Worm (Caenorhabditis elegans) whole organism, L1 larva: ENCODE data around the gene aqp-8.

Experiments
- ceh-63 ChIP-seq: fragments of 200-800 bp; sonication (Bioruptor generic); optimal IDR thresholded peaks from 2 replicates; lab custom pipeline; 2018; ENCODE audit warnings: mild to moderate bottlenecking, missing genetic modification characterization, missing compliant biosample characterization
- egl-27 ChIP-seq, 2 experiments: fragments of 150-350 bp in 1 of 2; sonication (generic microtip); optimal IDR thresholded peaks; 3 replicates each; lab custom pipeline; 2017 to 2018; ENCODE audit warnings: missing biosample characterization in 2 of 2, missing genetic modification characterization in 2 of 2, missing genetic modification reagents in 2 of 2
- fkh-10 ChIP-seq: sonication (generic microtip); optimal IDR thresholded peaks from 2 replicates; lab custom pipeline; 2017; ENCODE audit warnings: missing biosample characterization, missing genetic modification reagents, missing genetic modification characterization
- isw-1 ChIP-seq: fragments of 200-800 bp; sonication (Bioruptor generic); IDR thresholded peaks from 2 replicates; pipeline ENCODE4 v1.3.6; 2022; ENCODE audit warnings: missing genetic modification characterization, missing compliant biosample characterization
- lin-13 ChIP-seq: fragments of 150-350 bp; optimal IDR thresholded peaks from 2 replicates; lab custom pipeline; 2014; ENCODE audit warnings: missing biosample characterization, missing genetic modification reagents, missing genetic modification characterization
- mef-2 ChIP-seq: fragments of 150-350 bp; optimal IDR thresholded peaks from 2 replicates; lab custom pipeline; 2014; ENCODE audit warnings: missing biosample characterization, missing genetic modification characterization
- nhr-11 ChIP-seq: fragments of 150-350 bp; optimal IDR thresholded peaks from 2 replicates; lab custom pipeline; 2014; ENCODE audit warnings: missing biosample characterization, missing genetic modification characterization
- nhr-12 ChIP-seq: sonication (generic microtip); optimal IDR thresholded peaks from 2 replicates; lab custom pipeline; 2017; ENCODE audit warnings: missing biosample characterization, missing genetic modification characterization
- nhr-19 ChIP-seq: fragments of 200-800 bp; sonication (Bioruptor generic); conservative IDR thresholded peaks from 2 replicates; pipeline ENCODE4 v1.3.6; 2022; ENCODE audit warnings: missing genetic modification characterization, missing compliant biosample characterization
- nhr-237 ChIP-seq: fragments of 150-350 bp; optimal IDR thresholded peaks from 2 replicates; lab custom pipeline; 2014; ENCODE audit warnings: missing biosample characterization, missing genetic modification characterization
- nhr-90 ChIP-seq: sonication (generic microtip); optimal IDR thresholded peaks from 2 replicates; lab custom pipeline; 2016; ENCODE audit warnings: mild to moderate bottlenecking, missing genetic modification characterization, missing compliant biosample characterization; ENCODE audit not compliant: poor library complexity
- pag-3 ChIP-seq: sonication (generic microtip); optimal IDR thresholded peaks from 2 replicates; lab custom pipeline; 2017; ENCODE audit warnings: missing genetic modification characterization, mild to moderate bottlenecking, missing compliant biosample characterization, antibody characterized with exemption, borderline replicate concordance; ENCODE audit not compliant: insufficient read depth
- pax-3 ChIP-seq: fragments of 200-800 bp; sonication (Bioruptor generic); optimal IDR thresholded peaks from 2 replicates; lab custom pipeline; 2018; ENCODE audit warnings: mild to moderate bottlenecking, missing genetic modification characterization, moderate library complexity, missing compliant biosample characterization
- snpc-4 ChIP-seq: fragments of 150-350 bp; optimal IDR thresholded peaks from 2 replicates; lab custom pipeline; 2014; ENCODE audit warnings: missing biosample characterization, missing genetic modification characterization

DNA sequence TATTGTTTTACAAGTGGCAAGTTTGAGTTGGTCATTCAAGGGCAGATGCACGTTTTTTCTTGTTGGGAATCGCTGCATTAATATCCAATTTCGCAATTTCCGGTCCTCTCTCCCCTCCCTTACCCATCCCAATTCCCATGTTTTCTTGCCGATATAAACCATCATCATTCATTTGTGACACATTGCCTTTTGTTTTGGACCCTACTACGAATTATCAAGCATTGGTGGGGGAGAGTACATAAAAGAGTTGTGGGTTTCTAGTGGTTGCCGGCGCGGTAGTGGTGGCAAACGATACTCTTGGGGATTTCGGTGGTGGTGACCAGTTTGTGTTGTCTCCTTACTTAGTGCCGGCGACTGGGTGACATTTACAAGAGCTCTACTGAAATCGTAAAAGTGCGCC, 37.5 kb upstream of the aqp-8 start:
- no peak for TF ChIP-seq nhr-11 (tag; lab: Kevin White, UChicago)
- TF ChIP-seq pax-3, result no peak
- TF ChIP-seq nhr-237 (tag; lab: Kevin White, UChicago), result no peak
- TF ChIP-seq ceh-63 (GFP tag; lab: Kevin White, UChicago), result no peak
- TF ChIP-seq nhr-12, result no peak
- TF ChIP-seq egl-27 (tag; optimal IDR thresholded peaks at IDR 0.05; lab: Kevin White, UChicago), result no peak
- no peak for TF ChIP-seq fkh-10 (GFP tag; lab: Kevin White, UChicago)
- no peak for TF ChIP-seq mef-2 (tag; lab: Kevin White, UChicago)
- no peak for TF ChIP-seq snpc-4 (tag; lab: Kevin White, UChicago)
- TF ChIP-seq isw-1 (GFP tag; lab: Robert Waterston, UW), result no peak
- no peak for TF ChIP-seq lin-13 (GFP tag; lab: Kevin White, UChicago)
- TF ChIP-seq nhr-90, result no peak
- no peak for TF ChIP-seq nhr-19 (GFP tag; lab: Robert Waterston, UW)
- TF ChIP-seq pag-3 (tag; lab: Kevin White, UChicago), result no peak
